Fruit fly (Drosophila melanogaster) whole organism, embryonic: Measurements from ENCODE around the gene Cln7.

ENCODE experiments used
- ATbp ChIP-seq: fragments of 200-800 bp; sonication (Bioruptor generic); optimal IDR thresholded peaks from 2 replicates; lab custom pipeline; 2017; ENCODE audit warnings: missing biosample characterization, mild to moderate bottlenecking, missing genetic modification characterization, missing genetic modification reagents
- Aef1 ChIP-seq: fragments of 200-800 bp; sonication (Bioruptor generic); IDR thresholded peaks from 3 replicates; pipeline ENCODE4 v1.3.6; 2022; ENCODE audit warnings: missing biosample characterization, missing genetic modification characterization
- Asciz ChIP-seq: fragments of 200-800 bp; sonication (Bioruptor generic); optimal IDR thresholded peaks from 2 replicates; lab custom pipeline; 2017; ENCODE audit warnings: missing biosample characterization, mild to moderate bottlenecking, missing genetic modification characterization, missing genetic modification reagents
- CG1024 ChIP-seq: fragments of 200-800 bp; sonication (Bioruptor generic); IDR thresholded peaks from 2 replicates; pipeline ENCODE4 v1.3.6; 2022; ENCODE audit warnings: missing biosample characterization, missing genetic modification characterization
- CG10462 ChIP-seq: fragments of 200-800 bp; sonication (Bioruptor generic); optimal IDR thresholded peaks from 2 replicates; lab custom pipeline; 2016; ENCODE audit warnings: missing biosample characterization, missing genetic modification characterization
- CG10543 ChIP-seq: fragments of 200-800 bp; sonication (Bioruptor generic); optimal IDR thresholded peaks from 3 replicates; lab custom pipeline; 2017; ENCODE audit warnings: missing biosample characterization, mild to moderate bottlenecking, missing genetic modification characterization, moderate library complexity
- CG11456 ChIP-seq: fragments of 200-800 bp; sonication (Bioruptor generic); IDR thresholded peaks from 3 replicates; pipeline ENCODE4 v1.3.6; 2022; ENCODE audit warnings: missing biosample characterization, missing genetic modification characterization
- CG11723 ChIP-seq: fragments of 200-800 bp; sonication (Bioruptor generic); optimal IDR thresholded peaks from 2 replicates; lab custom pipeline; 2017; ENCODE audit warnings: missing biosample characterization, mild to moderate bottlenecking, missing genetic modification characterization
- CG14050 ChIP-seq: fragments of 200-800 bp; sonication (Bioruptor generic); IDR thresholded peaks from 3 replicates; pipeline ENCODE4 v1.3.6; 2022; ENCODE audit warnings: missing biosample characterization, missing genetic modification characterization
- CG14860 ChIP-seq: fragments of 200-800 bp; sonication (Bioruptor generic); IDR thresholded peaks from 3 replicates; pipeline ENCODE4 v1.3.6; 2022; ENCODE audit warnings: missing biosample characterization, missing genetic modification characterization; ENCODE audit not compliant: partially characterized antibody
- CG17912 ChIP-seq: fragments of 200-800 bp; sonication (Bioruptor generic); optimal IDR thresholded peaks from 2 replicates; lab custom pipeline; 2018; ENCODE audit warnings: missing biosample characterization, mild to moderate bottlenecking, missing genetic modification characterization
- CG18011 ChIP-seq: fragments of 200-800 bp; sonication (Bioruptor generic); optimal IDR thresholded peaks from 2 replicates; lab custom pipeline; 2017; ENCODE audit warnings: missing biosample characterization, missing genetic modification characterization, mild to moderate bottlenecking, moderate library complexity, missing genotype
- CG42726 ChIP-seq: fragments of 200-800 bp; sonication (Bioruptor generic); IDR thresholded peaks from 2 replicates; pipeline ENCODE4 v1.3.6; 2022; ENCODE audit warnings: missing biosample characterization, missing genetic modification characterization; ENCODE audit not compliant: partially characterized antibody
- CG4282 ChIP-seq: fragments of 200-800 bp; sonication (Bioruptor generic); optimal IDR thresholded peaks from 2 replicates; lab custom pipeline; 2016; ENCODE audit warnings: missing biosample characterization, missing genetic modification characterization
- CG4424 ChIP-seq: fragments of 200-800 bp; sonication (Bioruptor generic); optimal IDR thresholded peaks from 3 replicates; lab custom pipeline; 2016; ENCODE audit warnings: missing biosample characterization, missing genetic modification characterization
- CG5245 ChIP-seq: fragments of 200-800 bp; sonication (Bioruptor generic); optimal IDR thresholded peaks from 3 replicates; lab custom pipeline; 2016; ENCODE audit warnings: missing biosample characterization, missing genetic modification characterization
- CG6791 ChIP-seq: fragments of 200-800 bp; sonication (Bioruptor generic); IDR thresholded peaks from 3 replicates; pipeline ENCODE4 v1.3.6; 2022; ENCODE audit warnings: missing biosample characterization, missing genetic modification characterization; ENCODE audit not compliant: partially characterized antibody
- CG6813 ChIP-seq: fragments of 200-800 bp; sonication (Bioruptor generic); optimal IDR thresholded peaks from 2 replicates; lab custom pipeline; 2017; ENCODE audit warnings: missing biosample characterization, missing genetic modification characterization, mild to moderate bottlenecking, moderate library complexity, missing genetic modification reagents
- CG7745 ChIP-seq: fragments of 200-800 bp; sonication (Bioruptor generic); optimal IDR thresholded peaks from 2 replicates; lab custom pipeline; 2018; ENCODE audit warnings: missing biosample characterization, mild to moderate bottlenecking, missing genetic modification characterization, moderate library complexity
- CG8290 ChIP-seq, 3 experiments: fragments of 200-800 bp; sonication (Bioruptor generic); optimal IDR thresholded peaks; 2 replicates each; lab custom pipeline; 2016 to 2019; ENCODE audit warnings: missing biosample characterization in 3 of 3, missing genetic modification characterization in 3 of 3, mild to moderate bottlenecking in 2 of 3, moderate library complexity in 1 of 3
- CoRest ChIP-seq: fragments of 200-800 bp; sonication (Bioruptor generic); optimal IDR thresholded peaks from 3 replicates; lab custom pipeline; 2018; ENCODE audit warnings: missing biosample characterization, mild to moderate bottlenecking, missing genetic modification characterization, moderate library complexity
- Ets65A ChIP-seq: fragments of 200-800 bp; sonication (Bioruptor generic); peaks from one replicate; lab custom pipeline; 2016; ENCODE audit warnings: missing biosample characterization, missing genetic modification characterization
- Gsc ChIP-seq: fragments of 200-800 bp; sonication (Bioruptor generic); IDR thresholded peaks from 2 replicates; pipeline ENCODE4 v1.3.6; 2022; ENCODE audit warnings: missing biosample characterization, missing genetic modification characterization
- Gug ChIP-seq: fragments of 200-800 bp; sonication (Bioruptor generic); IDR thresholded peaks from 4 replicates; pipeline ENCODE4 v1.3.6; 2022; ENCODE audit warnings: missing biosample characterization, missing genetic modification characterization
- MTF-1 ChIP-seq: fragments of 200-800 bp; sonication (Bioruptor generic); optimal IDR thresholded peaks from 2 replicates; lab custom pipeline; 2018; ENCODE audit warnings: missing biosample characterization, mild to moderate bottlenecking, missing genetic modification characterization, borderline replicate concordance
- Med ChIP-seq: fragments of 200-800 bp; sonication (Bioruptor generic); peaks from one replicate; lab custom pipeline; 2016; ENCODE audit warnings: missing biosample characterization, missing genetic modification characterization, mild to moderate bottlenecking, inconsistent platforms, moderate library complexity
- Mrtf ChIP-seq: fragments of 200-800 bp; sonication (Bioruptor generic); IDR thresholded peaks from 3 replicates; pipeline ENCODE4 v1.3.6; 2022; ENCODE audit warnings: missing biosample characterization, missing genetic modification characterization
- NfI ChIP-seq: fragments of 200-800 bp; sonication (Bioruptor generic); optimal IDR thresholded peaks from 3 replicates; lab custom pipeline; 2018; ENCODE audit warnings: missing biosample characterization, mild to moderate bottlenecking, missing genetic modification characterization, moderate library complexity
- Oli ChIP-seq: fragments of 200-800 bp; sonication (Bioruptor generic); optimal IDR thresholded peaks from 2 replicates; lab custom pipeline; 2018; ENCODE audit warnings: missing biosample characterization, mild to moderate bottlenecking, missing genetic modification characterization, moderate library complexity
- Xrp1 ChIP-seq: fragments of 200-800 bp; sonication (Bioruptor generic); IDR thresholded peaks from 2 replicates; pipeline ENCODE4 v1.3.6; 2022; ENCODE audit warnings: missing biosample characterization, missing genetic modification characterization
- az2 ChIP-seq: fragments of 200-800 bp; sonication (Bioruptor generic); optimal IDR thresholded peaks from 3 replicates; lab custom pipeline; 2016; ENCODE audit warnings: missing biosample characterization, missing genetic modification characterization
- chif ChIP-seq, 2 experiments: fragments of 200-800 bp; sonication (Bioruptor generic); optimal IDR thresholded peaks; 3 replicates each; lab custom pipeline; 2016; ENCODE audit warnings: missing biosample characterization in 2 of 2, missing genetic modification characterization in 2 of 2
- chinmo ChIP-seq: fragments of 200-800 bp; sonication (Bioruptor generic); IDR thresholded peaks from 4 replicates; pipeline ENCODE4 v1.3.6; 2022; ENCODE audit warnings: missing biosample characterization, missing genetic modification characterization; ENCODE audit not compliant: partially characterized antibody
- ci ChIP-seq: fragments of 200-800 bp; sonication (Bioruptor generic); IDR thresholded peaks from 3 replicates; pipeline ENCODE4 v1.3.6; 2022; ENCODE audit warnings: missing biosample characterization, missing genetic modification characterization
- corto ChIP-seq: fragments of 200-800 bp; sonication (Bioruptor generic); optimal IDR thresholded peaks from 2 replicates; lab custom pipeline; 2016; ENCODE audit warnings: missing biosample characterization, mild to moderate bottlenecking, missing genetic modification characterization, moderate library complexity
- dan ChIP-seq: fragments of 200-800 bp; sonication (Bioruptor generic); IDR thresholded peaks from 2 replicates; pipeline ENCODE4 v1.3.6; 2022; ENCODE audit warnings: missing biosample characterization, missing genetic modification characterization
- esg ChIP-seq: fragments of 200-800 bp; sonication (Bioruptor generic); conservative IDR thresholded peaks from 2 replicates; pipeline ENCODE4 v1.3.6; 2022; ENCODE audit warnings: missing biosample characterization, missing genetic modification characterization
- eve ChIP-seq, 2 experiments: fragments of >200 bp; optimal IDR thresholded peaks; 2 replicates each; lab custom pipeline; 2017; ENCODE audit warnings: missing biosample characterization in 2 of 2, missing genetic modification characterization in 2 of 2
- ewg ChIP-seq: fragments of 200-800 bp; sonication (Bioruptor generic); optimal IDR thresholded peaks from 3 replicates; lab custom pipeline; 2017; ENCODE audit warnings: mild to moderate bottlenecking, missing biosample characterization, missing genetic modification reagents, missing genetic modification characterization
- fd102C ChIP-seq: fragments of 200-800 bp; sonication (Bioruptor generic); optimal IDR thresholded peaks from 2 replicates; lab custom pipeline; 2018; ENCODE audit warnings: missing biosample characterization, mild to moderate bottlenecking, missing genetic modification characterization, moderate library complexity
- ftz-f1 ChIP-seq: fragments of 200-800 bp; sonication (Bioruptor generic); optimal IDR thresholded peaks from 2 replicates; lab custom pipeline; 2016; ENCODE audit warnings: missing biosample characterization, missing genetic modification characterization
- gce ChIP-seq: fragments of 200-800 bp; sonication (Bioruptor generic); IDR thresholded peaks from 3 replicates; pipeline ENCODE4 v1.3.6; 2022; ENCODE audit warnings: missing biosample characterization, missing genetic modification characterization
- h ChIP-seq: fragments of >200 bp; optimal IDR thresholded peaks from 2 replicates; lab custom pipeline; 2017
- nerfin-1 ChIP-seq: fragments of 200-800 bp; sonication (Bioruptor generic); optimal IDR thresholded peaks from 3 replicates; lab custom pipeline; 2019; ENCODE audit warnings: missing biosample characterization, mild to moderate bottlenecking, missing genetic modification characterization, moderate library complexity
- pfk ChIP-seq: fragments of 200-800 bp; sonication (Bioruptor generic); optimal IDR thresholded peaks from 2 replicates; lab custom pipeline; 2018; ENCODE audit warnings: missing biosample characterization, mild to moderate bottlenecking, missing genetic modification characterization, moderate library complexity
- row ChIP-seq: fragments of 200-800 bp; sonication (Bioruptor generic); IDR thresholded peaks from 3 replicates; pipeline ENCODE4 v1.3.6; 2022; ENCODE audit warnings: missing biosample characterization, missing genetic modification characterization
- slou ChIP-seq: fragments of 200-800 bp; sonication (Bioruptor generic); optimal IDR thresholded peaks from 3 replicates; lab custom pipeline; 2016; ENCODE audit warnings: missing biosample characterization, missing genetic modification characterization
- sug ChIP-seq: fragments of 200-800 bp; optimal IDR thresholded peaks from 2 replicates; lab custom pipeline; 2019; ENCODE audit warnings: missing biosample characterization, mild to moderate bottlenecking, missing genetic modification characterization, moderate library complexity
- unpg ChIP-seq: fragments of 200-800 bp; sonication (Bioruptor generic); optimal IDR thresholded peaks from 3 replicates; lab custom pipeline; 2018; ENCODE audit warnings: missing biosample characterization, mild to moderate bottlenecking, missing genetic modification characterization, moderate library complexity

Cln7 gene

DNA sequence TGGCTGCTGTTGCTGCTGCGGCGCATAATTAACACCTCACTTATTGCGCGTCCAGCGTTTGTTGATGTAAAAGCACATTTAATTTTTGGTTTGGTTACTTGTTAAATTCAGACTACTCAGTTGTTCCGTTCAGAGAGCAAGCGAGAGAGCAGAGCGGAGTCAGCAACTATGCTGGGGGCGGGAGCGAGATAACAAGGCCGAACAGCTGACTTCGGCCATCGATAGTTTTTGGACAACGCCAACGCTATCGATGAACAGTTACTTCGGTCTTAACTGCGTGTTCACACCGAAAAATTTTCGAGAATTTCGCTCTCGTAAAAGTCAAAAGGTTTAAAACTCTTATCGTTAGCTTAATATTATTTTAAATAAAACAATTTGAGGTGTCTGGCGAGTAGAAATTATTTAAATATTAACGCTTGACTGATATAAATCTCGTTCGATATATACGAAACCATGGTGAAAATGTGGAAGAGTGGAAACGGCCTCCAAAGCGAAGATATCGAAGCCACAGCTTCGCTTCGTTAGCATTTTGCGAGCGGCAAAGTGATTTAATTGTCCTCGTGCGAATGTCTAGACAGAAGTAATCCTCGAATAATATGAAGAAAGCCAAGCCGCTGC is 36.5 kb upstream of the Cln7 start, which contains the start of the genes SMSr and smid (continued):
- TF ChIP-seq CG10543, result no peak
- TF ChIP-seq CG4282, result no peak
- peak; percentile 28; the same call in 1 of the 2 replicates for TF ChIP-seq CG1024
- TF ChIP-seq CG11456 (GFP tag; lab: Robert Waterston, UW), result no peak
- no peak for TF ChIP-seq unpg (GFP tag; lab: Kevin White, UChicago)
- TF ChIP-seq CG7745, result no peak
- TF ChIP-seq Mrtf, result no peak
- peak; percentile 83 for TF ChIP-seq Med
- TF ChIP-seq Aef1, result peak; percentile 66
- TF ChIP-seq CG8290 (GFP tag; optimal IDR thresholded peaks at IDR 0.05; lab: Kevin White, UChicago), result peak; percentile 45
- TF ChIP-seq CG8290 (tag; optimal IDR thresholded peaks at IDR 0.05; lab: Kevin White, UChicago), result peak in 1 of 2 experiments; percentile 4
- TF ChIP-seq CG6791 (GFP tag; lab: Robert Waterston, UW), result peak; percentile 75
- TF ChIP-seq h, result no peak
- peak; percentile 10 for TF ChIP-seq CG18011 (GFP tag; lab: Kevin White, UChicago)
- peak; percentile 85 for TF ChIP-seq ftz-f1
- no peak for TF ChIP-seq dan
- peak; percentile 85; the same call in 3 of the 4 replicates for TF ChIP-seq chinmo (GFP tag; lab: Robert Waterston, UW)
- TF ChIP-seq CG5245 (GFP tag; lab: Kevin White, UChicago), result no peak
- no peak for TF ChIP-seq Asciz
- peak; percentile 46 for TF ChIP-seq Oli
- TF ChIP-seq CG4424 (GFP tag; lab: Kevin White, UChicago), result peak; percentile 42
- TF ChIP-seq NfI, result peak; percentile 58
- no peak for TF ChIP-seq CG10462 (GFP tag; lab: Kevin White, UChicago)
- TF ChIP-seq chif (GFP tag; optimal IDR thresholded peaks at IDR 0.05; lab: Kevin White, UChicago), result peak; percentile 4 to 63
- 0 out of 2 replicates have a peak, but pooled peaks have one; percentile 53 for TF ChIP-seq CG42726 (GFP tag; lab: Robert Waterston, UW)
- TF ChIP-seq corto, result peak; percentile 34
- no peak for TF ChIP-seq fd102C (GFP tag; lab: Kevin White, UChicago)
- TF ChIP-seq CG14860, result peak; percentile 90
- peak; percentile 24 for TF ChIP-seq ewg (GFP tag; lab: Kevin White, UChicago)
- TF ChIP-seq sug (tag; lab: Kevin White, UChicago), result peak; percentile 100
- TF ChIP-seq CG11723 (GFP tag; lab: Kevin White, UChicago), result peak; percentile 35
- TF ChIP-seq CG17912, result no peak
- TF ChIP-seq esg, result no peak
- peak; percentile 96 for TF ChIP-seq Ets65A (GFP tag; lab: Kevin White, UChicago)
- peak; percentile 92 for TF ChIP-seq row (GFP tag; lab: Robert Waterston, UW)
- TF ChIP-seq gce (GFP tag; lab: Robert Waterston, UW), result no peak
- TF ChIP-seq CoRest (tag; lab: Kevin White, UChicago), result peak; percentile 79
- TF ChIP-seq Gug (GFP tag; lab: Robert Waterston, UW), result peak; percentile 18; the same call in 1 of the 4 replicates
- TF ChIP-seq az2 (GFP tag; lab: Kevin White, UChicago), result peak; percentile 45
- TF ChIP-seq CG6813 (GFP tag; lab: Kevin White, UChicago), result no peak
- peak; percentile 45 for TF ChIP-seq nerfin-1 (tag; lab: Kevin White, UChicago)
- TF ChIP-seq ATbp (GFP tag; lab: Kevin White, UChicago), result no peak
- no peak for TF ChIP-seq MTF-1 (GFP tag; lab: Kevin White, UChicago)
- no peak for TF ChIP-seq eve (GFP tag; optimal IDR thresholded peaks at IDR 0.05; lab: Kevin White, UChicago)
- TF ChIP-seq slou (GFP tag; lab: Kevin White, UChicago), result peak; percentile 23
- TF ChIP-seq Xrp1 (GFP tag; lab: Robert Waterston, UW), result peak; percentile 65
- TF ChIP-seq CG14050 (GFP tag; lab: Robert Waterston, UW), result no peak
- no peak for TF ChIP-seq Gsc (GFP tag; lab: Robert Waterston, UW)
- TF ChIP-seq ci, result 0 out of 3 replicates have a peak, but pooled peaks have one; percentile 26
- TF ChIP-seq pfk (GFP tag; lab: Kevin White, UChicago), result peak; percentile 26
